Fruit fly (Drosophila melanogaster) whole organism, embryonic: ENCODE measurements around the gene rasp.

Experiments
- Aef1 ChIP-seq: fragments of 200-800 bp; sonication (Bioruptor generic); IDR thresholded peaks from 3 replicates; pipeline ENCODE4 v1.3.6; 2022; ENCODE audit warnings: missing biosample characterization, missing genetic modification characterization
- BEAF-32 ChIP-seq: fragments of 200-800 bp; sonication (Bioruptor generic); optimal IDR thresholded peaks from 3 replicates; lab custom pipeline; 2017; ENCODE audit warnings: missing biosample characterization, missing genetic modification characterization, mild to moderate bottlenecking, moderate library complexity, missing genetic modification reagents
- BtbVII ChIP-seq: fragments of 200-800 bp; sonication (Bioruptor generic); optimal IDR thresholded peaks from 3 replicates; lab custom pipeline; 2017; ENCODE audit warnings: missing biosample characterization, mild to moderate bottlenecking, missing genetic modification characterization
- CG1024 ChIP-seq: fragments of 200-800 bp; sonication (Bioruptor generic); IDR thresholded peaks from 2 replicates; pipeline ENCODE4 v1.3.6; 2022; ENCODE audit warnings: missing biosample characterization, missing genetic modification characterization
- CG10366 ChIP-seq: fragments of 200-800 bp; sonication (Bioruptor generic); IDR thresholded peaks from 2 replicates; pipeline ENCODE4 v1.3.6; 2022; ENCODE audit warnings: missing biosample characterization, missing genetic modification characterization
- CG11504 ChIP-seq: fragments of 200-800 bp; sonication (Bioruptor generic); optimal IDR thresholded peaks from 3 replicates; lab custom pipeline; 2019; ENCODE audit warnings: missing biosample characterization, mild to moderate bottlenecking, missing genetic modification characterization, moderate library complexity
- CG12071 ChIP-seq: fragments of 200-800 bp; sonication (Bioruptor generic); optimal IDR thresholded peaks from 3 replicates; lab custom pipeline; 2018; ENCODE audit warnings: missing biosample characterization, mild to moderate bottlenecking, missing genetic modification characterization
- CG12299 ChIP-seq: fragments of 200-800 bp; sonication (Bioruptor generic); optimal IDR thresholded peaks from 2 replicates; lab custom pipeline; 2018; ENCODE audit warnings: missing biosample characterization, mild to moderate bottlenecking, missing genetic modification characterization
- CG12391 ChIP-seq: fragments of 200-800 bp; sonication (Bioruptor generic); optimal IDR thresholded peaks from 3 replicates; lab custom pipeline; 2018; ENCODE audit warnings: missing biosample characterization, mild to moderate bottlenecking, missing genetic modification characterization, moderate library complexity
- CG14050 ChIP-seq: fragments of 200-800 bp; sonication (Bioruptor generic); IDR thresholded peaks from 3 replicates; pipeline ENCODE4 v1.3.6; 2022; ENCODE audit warnings: missing biosample characterization, missing genetic modification characterization
- CG1529 ChIP-seq: fragments of 200-800 bp; sonication (Bioruptor generic); optimal IDR thresholded peaks from 3 replicates; lab custom pipeline; 2018; ENCODE audit warnings: missing biosample characterization, missing genetic modification characterization
- CG15479 ChIP-seq: fragments of 200-800 bp; sonication (Bioruptor generic); optimal IDR thresholded peaks from 3 replicates; lab custom pipeline; 2019; ENCODE audit warnings: missing biosample characterization, mild to moderate bottlenecking, missing genetic modification characterization, moderate library complexity
- CG1832 ChIP-seq: fragments of 200-800 bp; sonication (Bioruptor generic); optimal IDR thresholded peaks from 2 replicates; lab custom pipeline; 2017; ENCODE audit warnings: missing biosample characterization, mild to moderate bottlenecking, missing genetic modification characterization, inconsistent platforms
- CG30403 ChIP-seq: fragments of 200-800 bp; sonication (Bioruptor generic); optimal IDR thresholded peaks from 3 replicates; lab custom pipeline; 2016; ENCODE audit warnings: missing biosample characterization, missing genetic modification characterization
- CG32772 ChIP-seq: fragments of 200-800 bp; sonication (Bioruptor generic); IDR thresholded peaks from 2 replicates; pipeline ENCODE4 v1.3.6; 2022; ENCODE audit warnings: missing biosample characterization, missing genetic modification characterization
- CG3407 ChIP-seq: fragments of 200-800 bp; sonication (Bioruptor generic); optimal IDR thresholded peaks from 2 replicates; lab custom pipeline; 2018; ENCODE audit warnings: missing biosample characterization, mild to moderate bottlenecking, missing genetic modification characterization
- CG34224 ChIP-seq: fragments of 200-800 bp; sonication (Bioruptor generic); IDR thresholded peaks from 3 replicates; pipeline ENCODE4 v1.3.6; 2022; ENCODE audit warnings: missing biosample characterization, missing genetic modification characterization; ENCODE audit not compliant: partially characterized antibody
- CG4328 ChIP-seq: fragments of 200-800 bp; sonication (Bioruptor generic); optimal IDR thresholded peaks from 3 replicates; lab custom pipeline; 2017; ENCODE audit warnings: missing biosample characterization, missing genetic modification reagents, missing genetic modification characterization
- CG7357 ChIP-seq: fragments of 200-800 bp; sonication (Bioruptor generic); IDR thresholded peaks from 3 replicates; pipeline ENCODE4 v1.3.6; 2022; ENCODE audit warnings: missing biosample characterization, missing genetic modification characterization
- CG7839 ChIP-seq: fragments of 200-800 bp; sonication (Bioruptor generic); optimal IDR thresholded peaks from 3 replicates; lab custom pipeline; 2018; ENCODE audit warnings: missing biosample characterization, mild to moderate bottlenecking, missing genetic modification characterization, moderate library complexity
- CG9437 ChIP-seq: fragments of 200-800 bp; sonication (Bioruptor generic); optimal IDR thresholded peaks from 2 replicates; lab custom pipeline; 2018; ENCODE audit warnings: missing biosample characterization, mild to moderate bottlenecking, missing genetic modification characterization
- E2f2 ChIP-seq: fragments of 200-800 bp; sonication (Bioruptor generic); IDR thresholded peaks from 2 replicates; pipeline ENCODE4 v1.3.6; 2022; ENCODE audit warnings: missing biosample characterization, missing genetic modification characterization
- ERR ChIP-seq: fragments of 200-800 bp; sonication (Bioruptor generic); optimal IDR thresholded peaks from 2 replicates; lab custom pipeline; 2016; ENCODE audit warnings: missing biosample characterization, missing genetic modification characterization
- Hmr ChIP-seq: fragments of 200-800 bp; sonication (Bioruptor generic); optimal IDR thresholded peaks from 3 replicates; lab custom pipeline; 2017; ENCODE audit warnings: mild to moderate bottlenecking, missing biosample characterization, missing genetic modification reagents, missing genetic modification characterization
- Mes4 ChIP-seq: fragments of 200-800 bp; sonication (Bioruptor generic); optimal IDR thresholded peaks from 2 replicates; lab custom pipeline; 2016; ENCODE audit warnings: missing biosample characterization, missing genetic modification characterization
- NC2β ChIP-seq: fragments of 200-800 bp; sonication (Bioruptor generic); optimal IDR thresholded peaks from 2 replicates; lab custom pipeline; 2016; ENCODE audit warnings: missing biosample characterization, missing genetic modification characterization
- NK7.1 ChIP-seq: fragments of 200-800 bp; sonication (Bioruptor generic); optimal IDR thresholded peaks from 3 replicates; lab custom pipeline; 2016; ENCODE audit warnings: missing biosample characterization, missing genetic modification characterization
- Oaz ChIP-seq: fragments of 200-800 bp; sonication (Bioruptor generic); IDR thresholded peaks from 2 replicates; pipeline ENCODE4 v1.3.6; 2022; ENCODE audit warnings: missing biosample characterization, missing genetic modification characterization
- PHDP ChIP-seq: fragments of 200-800 bp; sonication (Bioruptor generic); optimal IDR thresholded peaks from 3 replicates; lab custom pipeline; 2018; ENCODE audit warnings: missing biosample characterization, mild to moderate bottlenecking, missing genetic modification characterization, moderate library complexity
- Taf1 ChIP-seq: fragments of 200-800 bp; sonication (Bioruptor generic); IDR thresholded peaks from 2 replicates; pipeline ENCODE4 v1.3.6; 2022; ENCODE audit warnings: missing biosample characterization, missing genetic modification characterization
- cas ChIP-seq: fragments of 200-800 bp; sonication (Bioruptor generic); IDR thresholded peaks from 2 replicates; pipeline ENCODE4 v1.3.6; 2022; ENCODE audit warnings: missing biosample characterization, missing genetic modification characterization
- cato ChIP-seq: fragments of 200-800 bp; sonication (Bioruptor generic); optimal IDR thresholded peaks from 2 replicates; lab custom pipeline; 2016; ENCODE audit warnings: missing biosample characterization, missing genetic modification characterization, borderline replicate concordance
- croc ChIP-seq: fragments of 200-800 bp; sonication (Bioruptor generic); conservative IDR thresholded peaks from 3 replicates; pipeline ENCODE4 v1.3.6; 2022; ENCODE audit warnings: missing biosample characterization, missing genetic modification characterization
- crol ChIP-seq: fragments of 200-800 bp; sonication (Bioruptor generic); IDR thresholded peaks from 2 replicates; pipeline ENCODE4 v1.3.6; 2022; ENCODE audit warnings: missing biosample characterization, missing genetic modification characterization
- dan ChIP-seq: fragments of 200-800 bp; sonication (Bioruptor generic); IDR thresholded peaks from 2 replicates; pipeline ENCODE4 v1.3.6; 2022; ENCODE audit warnings: missing biosample characterization, missing genetic modification characterization
- dimm ChIP-seq: fragments of 200-800 bp; sonication (Bioruptor generic); IDR thresholded peaks from 2 replicates; pipeline ENCODE4 v1.3.6; 2022; ENCODE audit warnings: missing biosample characterization, missing genetic modification characterization
- dmrt99B ChIP-seq: fragments of 200-800 bp; sonication (Bioruptor generic); optimal IDR thresholded peaks from 2 replicates; lab custom pipeline; 2018; ENCODE audit warnings: missing biosample characterization, mild to moderate bottlenecking, missing genetic modification characterization, moderate library complexity
- eve ChIP-seq, 2 experiments: fragments of >200 bp; optimal IDR thresholded peaks; 2 replicates each; lab custom pipeline; 2017; ENCODE audit warnings: missing biosample characterization in 2 of 2, missing genetic modification characterization in 2 of 2
- gcm2 ChIP-seq: fragments of 200-800 bp; sonication (Bioruptor generic); optimal IDR thresholded peaks from 2 replicates; lab custom pipeline; 2016; ENCODE audit warnings: missing biosample characterization, missing genetic modification characterization
- hb ChIP-seq: fragments of 200-800 bp; sonication (Bioruptor generic); IDR thresholded peaks from 3 replicates; pipeline ENCODE4 v1.3.6; 2022; ENCODE audit warnings: missing biosample characterization, missing genetic modification characterization; ENCODE audit not compliant: partially characterized antibody
- insv ChIP-seq, 2 experiments: fragments of 200-800 bp; sonication (Bioruptor generic); optimal IDR thresholded peaks; 3 replicates each; lab custom pipeline; 2016 to 2018; ENCODE audit warnings: missing biosample characterization in 2 of 2, missing genetic modification characterization in 2 of 2
- mam ChIP-seq: fragments of 200-800 bp; sonication (Bioruptor generic); optimal IDR thresholded peaks from 3 replicates; lab custom pipeline; 2016; ENCODE audit warnings: missing biosample characterization, missing genetic modification characterization
- pita ChIP-seq: fragments of 200-800 bp; sonication (Bioruptor generic); optimal IDR thresholded peaks from 2 replicates; lab custom pipeline; 2017; ENCODE audit warnings: missing biosample characterization, mild to moderate bottlenecking, missing genetic modification characterization
- pnt ChIP-seq: fragments of 200-800 bp; sonication (Bioruptor generic); optimal IDR thresholded peaks from 3 replicates; lab custom pipeline; 2016; ENCODE audit warnings: missing biosample characterization, missing genetic modification characterization
- prd ChIP-seq, 3 experiments: fragments of >200 bp in 2 of 3; fragments of 200-800 bp in 1 of 3; sonication (Bioruptor generic) in 1 of 3; optimal IDR thresholded peaks in 2 of 3; IDR thresholded peaks in 1 of 3; 2 replicates in 2 of 3; 3 replicates in 1 of 3; pipeline versions ENCODE4 v1.3.6 to Lab custom; 2017 to 2022; ENCODE audit warnings: missing biosample characterization in 1 of 3, missing genetic modification characterization in 1 of 3
- sr ChIP-seq: fragments of 200-800 bp; sonication (Bioruptor generic); IDR thresholded peaks from 3 replicates; pipeline ENCODE4 v1.3.6; 2022; ENCODE audit warnings: missing biosample characterization, missing genetic modification characterization
- stc ChIP-seq: fragments of 200-800 bp; sonication (Bioruptor generic); IDR thresholded peaks from 2 replicates; pipeline ENCODE4 v1.3.6; 2022; ENCODE audit warnings: missing biosample characterization, missing genetic modification characterization
- wek ChIP-seq: fragments of 200-800 bp; sonication (Bioruptor generic); optimal IDR thresholded peaks from 3 replicates; lab custom pipeline; 2018; ENCODE audit warnings: missing biosample characterization, mild to moderate bottlenecking, missing genetic modification characterization, moderate library complexity
- wor ChIP-seq: fragments of 200-800 bp; sonication (Bioruptor generic); IDR thresholded peaks from 2 replicates; pipeline ENCODE4 v1.3.6; 2022; ENCODE audit warnings: missing biosample characterization, missing genetic modification characterization
- yki ChIP-seq: fragments of >200 bp; optimal IDR thresholded peaks from 3 replicates; lab custom pipeline; 2018
- zfh1 ChIP-seq: fragments of 200-800 bp; sonication (Bioruptor generic); IDR thresholded peaks from 3 replicates; pipeline ENCODE4 v1.3.6; 2022; ENCODE audit warnings: missing biosample characterization, missing genetic modification characterization

Gene rasp

dm6 chr3L:3194059-3194458 lies 32.1 kb downstream of the rasp start (continued):
- TF ChIP-seq ERR (GFP tag; lab: Kevin White, UChicago) (peak; percentile 50), sr (peak; percentile 54; the same call in 1 of the 3 replicates), stc (peak; percentile 93), mam (GFP tag; lab: Kevin White, UChicago) (peak; percentile 57), NC2β (GFP tag; lab: Kevin White, UChicago) (peak; percentile 43), Hmr (GFP tag; lab: Kevin White, UChicago) (peak; percentile 94), Oaz (peak; percentile 86), CG30403 (GFP tag; lab: Kevin White, UChicago) (peak; percentile 85), CG9437 (GFP tag; lab: Kevin White, UChicago) (peak; percentile 84), Taf1 (GFP tag; lab: Robert Waterston, UW) (peak; percentile 77), eve (GFP tag; optimal IDR thresholded peaks at IDR 0.05; lab: Kevin White, UChicago) (no peak), pnt (GFP tag; lab: Kevin White, UChicago) (peak; percentile 42), E2f2 (peak; percentile 72), wek (peak; percentile 45), CG15479 (GFP tag; lab: Kevin White, UChicago) (peak; percentile 43), wor (GFP tag; lab: Robert Waterston, UW) (peak; percentile 84), dimm (GFP tag; lab: Robert Waterston, UW) (peak; percentile 87), crol (GFP tag; lab: Robert Waterston, UW) (peak; percentile 53), CG32772 (peak; percentile 93), gcm2 (peak; percentile 9), CG1529 (GFP tag; lab: Kevin White, UChicago) (peak; percentile 88), CG12071 (GFP tag; lab: Kevin White, UChicago) (peak; percentile 91), croc (GFP tag; lab: Robert Waterston, UW) (peak; percentile 88), CG14050 (GFP tag; lab: Robert Waterston, UW) (peak; percentile 88), zfh1 (GFP tag; lab: Robert Waterston, UW) (peak; percentile 95), CG10366 (peak; percentile 94), dmrt99B (peak; percentile 96), CG12299 (tag; lab: Kevin White, UChicago) (peak; percentile 93), CG12391 (tag; lab: Kevin White, UChicago) (peak; percentile 95), cato (GFP tag; lab: Kevin White, UChicago) (peak; percentile 66), insv (GFP tag; optimal IDR thresholded peaks at IDR 0.05; lab: Kevin White, UChicago) (peak in 1 of 2 experiments; percentile 11), prd (optimal IDR thresholded peaks at IDR 0.05; lab: Kevin White, UChicago) (no peak), prd (GFP tag; IDR thresholded peaks at IDR 0.05; lab: Robert Waterston, UW) (peak; percentile 97), NK7.1 (GFP tag; lab: Kevin White, UChicago) (peak; percentile 46), yki (lab: Kevin White, UChicago) (no peak), CG7357 (peak; percentile 82), CG1024 (GFP tag; lab: Robert Waterston, UW) (peak; percentile 91), CG11504 (tag; lab: Kevin White, UChicago) (peak; percentile 95), hb (GFP tag; lab: Robert Waterston, UW) (no peak), CG3407 (GFP tag; lab: Kevin White, UChicago) (peak; percentile 80), CG34224 (GFP tag; lab: Robert Waterston, UW) (no peak), BEAF-32 (GFP tag; lab: Kevin White, UChicago) (no peak), pita (GFP tag; lab: Kevin White, UChicago) (no peak), CG1832 (GFP tag; lab: Kevin White, UChicago) (no peak), CG7839 (tag; lab: Kevin White, UChicago) (peak; percentile 95), Aef1 (GFP tag; lab: Robert Waterston, UW) (peak; percentile 93), Mes4 (GFP tag; lab: Kevin White, UChicago) (peak; percentile 8), dan (GFP tag; lab: Robert Waterston, UW) (peak; percentile 75), BtbVII (peak; percentile 95), CG4328 (GFP tag; lab: Kevin White, UChicago) (peak; percentile 47), PHDP (tag; lab: Kevin White, UChicago) (peak; percentile 95), cas (peak; percentile 82)
